Worm (Caenorhabditis elegans): ENCODE results near the gene pch-2.

DNA sequence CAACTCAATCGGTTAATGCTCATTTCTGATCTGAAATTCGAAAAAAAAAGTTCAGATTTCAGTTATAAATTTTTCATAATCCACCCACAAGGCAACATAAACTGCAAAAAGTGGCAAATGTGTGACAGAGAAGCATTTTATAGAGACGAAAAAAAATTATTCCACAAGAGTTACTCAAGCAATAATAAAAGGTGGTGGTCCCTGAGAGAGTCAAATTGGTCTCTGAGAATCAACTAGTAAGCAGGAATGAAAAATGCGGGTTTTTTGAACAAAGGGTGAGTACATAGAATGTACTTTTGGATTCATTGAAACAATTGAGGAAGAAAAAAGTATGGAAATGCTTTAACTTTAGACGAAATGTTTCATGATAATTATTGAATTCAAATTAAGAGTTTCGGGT, 12.2 kb downstream of the pch-2 start, which contains the start of gene T05C12.11:
- no peak for TF ChIP-seq aly-1 (tag; optimal IDR thresholded peaks at IDR 0.05)
- no peak for TF ChIP-seq B0310.2 (tag; optimal IDR thresholded peaks at IDR 0.05)
- no peak for TF ChIP-seq flt-1 (GFP tag; IDR thresholded peaks at IDR 0.05)
- no peak for TF ChIP-seq ets-7 (tag; optimal IDR thresholded peaks at IDR 0.05)
- TF ChIP-seq ama-1 (optimal IDR thresholded peaks at IDR 0.05) = no peak
- no peak for TF ChIP-seq ceh-36 (tag; optimal IDR thresholded peaks at IDR 0.05)
- no peak for TF ChIP-seq tbx-37 (GFP tag; conservative IDR thresholded peaks at IDR 0.05)
- TF ChIP-seq hmbx-1 (tag; optimal IDR thresholded peaks at IDR 0.05) = no peak
- TF ChIP-seq F13C5.2 (tag; optimal IDR thresholded peaks at IDR 0.05) = no peak
- TF ChIP-seq scrt-1 (GFP tag; IDR thresholded peaks at IDR 0.05) = no peak
- TF ChIP-seq hmg-4 (GFP tag; optimal IDR thresholded peaks at IDR 0.05) = no peak
- TF ChIP-seq ceh-13 (GFP tag; optimal IDR thresholded peaks at IDR 0.05) = no peak
- TF ChIP-seq pes-1 (GFP tag; IDR thresholded peaks at IDR 0.05) = no peak
- no peak for TF ChIP-seq hnd-1 (tag; optimal IDR thresholded peaks at IDR 0.05)
